Fruit fly (Drosophila melanogaster): ENCODE data around the gene CG9119.

Gene CG9119

DNA sequence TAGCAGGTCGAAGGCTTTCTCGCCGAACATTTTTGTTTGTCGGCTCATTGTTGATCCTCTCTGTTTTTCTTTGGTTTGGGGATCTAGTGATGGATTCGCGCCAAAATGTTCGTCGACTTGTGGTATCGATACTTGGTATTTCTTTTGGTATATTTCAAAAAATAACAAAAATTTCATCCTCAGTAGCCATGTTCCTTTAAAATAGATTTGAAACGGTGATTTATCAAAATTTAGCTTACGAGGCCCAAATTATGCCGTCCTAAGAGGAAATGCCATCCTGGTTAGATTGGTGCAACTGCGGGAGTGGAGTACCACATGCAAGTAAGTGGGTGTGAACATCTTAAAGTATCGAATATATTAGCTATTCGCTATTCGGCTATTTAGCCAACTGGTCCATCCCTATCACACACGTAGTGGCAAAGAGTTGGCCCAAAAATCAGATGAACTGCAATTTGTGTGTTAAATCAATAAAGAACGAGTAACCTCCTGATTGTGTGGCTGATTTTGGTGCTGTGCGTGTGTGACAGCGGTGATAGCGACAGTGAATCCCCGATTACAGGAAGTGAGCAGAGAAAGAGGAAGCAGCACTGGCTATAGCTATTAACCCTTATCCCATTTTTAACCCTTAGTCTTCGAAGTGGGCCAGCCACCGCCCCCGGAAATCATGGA lies 43.2 kb upstream of the CG9119 start, which contains the start of the genes Psf1 and Sac1 (continued):
- peak; percentile 66 for TF ChIP-seq CHES-1-like (GFP tag; optimal IDR thresholded peaks at IDR 0.05)
- TF ChIP-seq HHEX (GFP tag; optimal IDR thresholded peaks at IDR 0.05) = no peak
- peak; percentile 39 for TF ChIP-seq CG33213 (GFP tag; optimal IDR thresholded peaks at IDR 0.05)
- TF ChIP-seq CG4282 (GFP tag; optimal IDR thresholded peaks at IDR 0.05) = no peak
- TF ChIP-seq CG14050 (GFP tag; IDR thresholded peaks at IDR 0.05) = no peak
- TF ChIP-seq CG17359 (tag; optimal IDR thresholded peaks at IDR 0.05) = no peak
- peak; percentile 50 for TF ChIP-seq CG33557 (GFP tag; optimal IDR thresholded peaks at IDR 0.05)
- peak; percentile 88 for TF ChIP-seq CG3995 (GFP tag; optimal IDR thresholded peaks at IDR 0.05)
- TF ChIP-seq CG11504 (tag; optimal IDR thresholded peaks at IDR 0.05) = no peak
- no peak for TF ChIP-seq croc (GFP tag; conservative IDR thresholded peaks at IDR 0.05)
- TF ChIP-seq CG12659 (GFP tag; optimal IDR thresholded peaks at IDR 0.05) = peak; percentile 77
- no peak for TF ChIP-seq wor (GFP tag; IDR thresholded peaks at IDR 0.05)
- peak; percentile 57 for TF ChIP-seq jumu (GFP tag; optimal IDR thresholded peaks at IDR 0.05)
- TF ChIP-seq CG32767 (GFP tag; IDR thresholded peaks at IDR 0.05) = no peak
- TF ChIP-seq CG4404 (GFP tag; IDR thresholded peaks at IDR 0.05) = no peak; the same call in 1 of the 2 replicates
- TF ChIP-seq CG10431 (GFP tag; optimal IDR thresholded peaks at IDR 0.05) = no peak
- TF ChIP-seq BEAF-32 (GFP tag; optimal IDR thresholded peaks at IDR 0.05) = peak; percentile 97
- no peak for TF ChIP-seq vvl (GFP tag; IDR thresholded peaks at IDR 0.05)
- TF ChIP-seq CG11398 (GFP tag; optimal IDR thresholded peaks at IDR 0.05) = no peak
- no peak for TF ChIP-seq ase (GFP tag; IDR thresholded peaks at IDR 0.05)
- TF ChIP-seq Sry-β (GFP tag; optimal IDR thresholded peaks at IDR 0.05) = peak; percentile 81
- TF ChIP-seq crp (GFP tag; optimal IDR thresholded peaks at IDR 0.05) = peak in 1 of 2 experiments; percentile 12
- peak; percentile 84 for TF ChIP-seq CG10959 (GFP tag; IDR thresholded peaks at IDR 0.05)
- peak; percentile 46 for TF ChIP-seq Dip3 (GFP tag; optimal IDR thresholded peaks at IDR 0.05)
- TF ChIP-seq Gsc (GFP tag; IDR thresholded peaks at IDR 0.05) = no peak
- peak; percentile 62 for TF ChIP-seq shn (GFP tag; optimal IDR thresholded peaks at IDR 0.05)
- no peak for TF ChIP-seq fd102C (GFP tag; optimal IDR thresholded peaks at IDR 0.05)
- TF ChIP-seq Fer1 (GFP tag; optimal IDR thresholded peaks at IDR 0.05) = no peak
- TF ChIP-seq Mrtf (GFP tag; IDR thresholded peaks at IDR 0.05) = no peak
- peak; percentile 60 for TF ChIP-seq Max (GFP tag; optimal IDR thresholded peaks at IDR 0.05)
- no peak for TF ChIP-seq twi (tag; optimal IDR thresholded peaks at IDR 0.05)
- TF ChIP-seq vfl (GFP tag; optimal IDR thresholded peaks at IDR 0.05) = no peak
- no peak for TF ChIP-seq CG17568 (GFP tag; optimal IDR thresholded peaks at IDR 0.05)
- no peak for TF ChIP-seq seq (GFP tag; IDR thresholded peaks at IDR 0.05)
- no peak for TF ChIP-seq Atf6 (GFP tag; IDR thresholded peaks at IDR 0.05)
- peak; percentile 41 for TF ChIP-seq CG3065 (GFP tag; optimal IDR thresholded peaks at IDR 0.05)
- no peak for TF ChIP-seq CG5953 (GFP tag; IDR thresholded peaks at IDR 0.05)
- peak; percentile 46 for TF ChIP-seq CG15696 (tag; optimal IDR thresholded peaks at IDR 0.05)
- TF ChIP-seq CG8089 (GFP tag; optimal IDR thresholded peaks at IDR 0.05) = peak; percentile 38
- TF ChIP-seq ac (GFP tag; optimal IDR thresholded peaks at IDR 0.05) = no peak
- 0 out of 3 replicates have a peak, but pooled peaks have one; percentile 25 for TF ChIP-seq Aef1 (GFP tag; IDR thresholded peaks at IDR 0.05)
- TF ChIP-seq CG8359 (GFP tag; optimal IDR thresholded peaks at IDR 0.05; ENCODE audit: borderline replicate concordance) = no peak
- TF ChIP-seq CG15514 (GFP tag; optimal IDR thresholded peaks at IDR 0.05) = peak; percentile 56
- TF ChIP-seq CG16813 (GFP tag; IDR thresholded peaks at IDR 0.05; ENCODE audit: partially characterized antibody) = peak; percentile 91
- no peak for TF ChIP-seq bowl (GFP tag; IDR thresholded peaks at IDR 0.05)
- peak in 1 of 2 experiments; percentile 61 for TF ChIP-seq tll (GFP tag; optimal IDR thresholded peaks at IDR 0.05)
- no peak for TF ChIP-seq sim (GFP tag; IDR thresholded peaks at IDR 0.05)
- TF ChIP-seq dan (GFP tag; IDR thresholded peaks at IDR 0.05) = no peak
- peak; percentile 45 for TF ChIP-seq HmgZ (tag; optimal IDR thresholded peaks at IDR 0.05)
- peak; percentile 7 for TF ChIP-seq pnt (GFP tag; optimal IDR thresholded peaks at IDR 0.05)
